Worm (Caenorhabditis elegans): ENCODE data around the gene Y54G2A.37.

DNA sequence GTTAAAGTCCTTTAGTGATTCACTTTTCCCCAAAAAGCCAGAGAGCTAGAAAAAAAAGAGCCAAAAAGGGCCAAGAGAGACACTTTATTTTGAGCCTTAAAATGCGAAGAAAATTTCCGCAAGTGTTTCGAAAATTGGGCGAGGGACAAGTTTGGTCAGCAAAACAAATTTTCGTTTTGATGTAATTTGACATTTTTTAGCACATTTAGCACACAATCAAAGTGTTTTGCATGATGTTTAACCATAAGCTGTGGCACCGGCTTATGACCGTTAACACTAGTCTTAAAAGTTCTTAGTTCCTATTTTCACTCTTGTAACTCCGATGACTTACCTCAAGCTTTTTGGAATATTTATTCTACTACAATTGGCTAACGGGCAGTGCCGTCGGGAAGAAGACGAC is at the start of gene Y54G2A.37:
- no peak for TF ChIP-seq jun-1 (tag; optimal IDR thresholded peaks at IDR 0.05)
- TF ChIP-seq nhr-76 (tag; optimal IDR thresholded peaks at IDR 0.05): no peak
- no peak for TF ChIP-seq aly-2 (tag; optimal IDR thresholded peaks at IDR 0.05)
- TF ChIP-seq blmp-1 (tag; optimal IDR thresholded peaks at IDR 0.05): no peak
- no peak for TF ChIP-seq unc-62 (GFP tag; optimal IDR thresholded peaks at IDR 0.05)
- no peak for TF ChIP-seq ztf-11 (tag; optimal IDR thresholded peaks at IDR 0.05)
- no peak for TF ChIP-seq sox-4 (tag; optimal IDR thresholded peaks at IDR 0.05)
- TF ChIP-seq lin-15B (tag; optimal IDR thresholded peaks at IDR 0.05): no peak
- TF ChIP-seq snpc-4 (tag; optimal IDR thresholded peaks at IDR 0.05): no peak
- TF ChIP-seq egl-27 (tag; optimal IDR thresholded peaks at IDR 0.05): no peak
- no peak for TF ChIP-seq lin-39 (tag; optimal IDR thresholded peaks at IDR 0.05)

Measured in whole organism, L1 larva.